Worm (Caenorhabditis elegans) whole organism, young adult: ENCODE results near the gene sprr-1.

Source experiments
- B0035.1 ChIP-seq: sonication (generic microtip); optimal IDR thresholded peaks from 2 replicates; lab custom pipeline; 2016; ENCODE audit warnings: missing genetic modification characterization, mild to moderate bottlenecking, missing compliant biosample characterization, missing genotype, missing genetic modification reagents
- B0336.3 ChIP-seq: fragments of 200-800 bp; sonication (Bioruptor generic); IDR thresholded peaks from 2 replicates; pipeline ENCODE4 v1.3.6; 2022; ENCODE audit warnings: missing genetic modification characterization, missing compliant biosample characterization
- C17E4.6 ChIP-seq: fragments of 200-800 bp; sonication (Bioruptor generic); IDR thresholded peaks from 2 replicates; pipeline ENCODE4 v1.3.6; 2022; ENCODE audit warnings: missing genetic modification reagents, missing genetic modification characterization, missing compliant biosample characterization
- F23B12.7 ChIP-seq: sonication (generic microtip); optimal IDR thresholded peaks from 2 replicates; lab custom pipeline; 2017; ENCODE audit warnings: missing genetic modification characterization, mild to moderate bottlenecking, missing compliant biosample characterization, antibody characterized with exemption, moderate library complexity; ENCODE audit not compliant: insufficient read depth
- F33H1.4 ChIP-seq: fragments of 200-800 bp; sonication (Bioruptor generic); IDR thresholded peaks from 2 replicates; pipeline ENCODE4 v1.3.6; 2022; ENCODE audit warnings: missing genetic modification reagents, missing genetic modification characterization, missing compliant biosample characterization
- F55B11.4 ChIP-seq: sonication (generic microtip); optimal IDR thresholded peaks from 2 replicates; lab custom pipeline; 2016; ENCODE audit warnings: missing compliant biosample characterization, missing genetic modification characterization, borderline replicate concordance; ENCODE audit not compliant: insufficient read depth
- T07F8.4 ChIP-seq: sonication (generic microtip); optimal IDR thresholded peaks from 2 replicates; lab custom pipeline; 2016; ENCODE audit warnings: mild to moderate bottlenecking, missing genetic modification characterization, moderate library complexity, missing compliant biosample characterization
- Y53G8AR.9 ChIP-seq: fragments of 200-800 bp; sonication (Bioruptor generic); conservative IDR thresholded peaks from 2 replicates; pipeline ENCODE4 v1.3.6; 2022; ENCODE audit warnings: missing genetic modification reagents, missing genetic modification characterization, missing compliant biosample characterization
- aptf-3 ChIP-seq: fragments of 200-800 bp; sonication (Bioruptor generic); IDR thresholded peaks from 2 replicates; pipeline ENCODE4 v1.3.6; 2022; ENCODE audit warnings: missing genetic modification characterization, missing compliant biosample characterization
- attf-6 ChIP-seq: fragments of 200-800 bp; sonication (Bioruptor generic); IDR thresholded peaks from 2 replicates; pipeline ENCODE4 v1.3.6; 2022; ENCODE audit warnings: missing genetic modification reagents, missing genetic modification characterization, missing compliant biosample characterization
- cebp-2 ChIP-seq: fragments of 200-800 bp; sonication (Bioruptor generic); IDR thresholded peaks from 2 replicates; pipeline ENCODE4 v1.3.6; 2022; ENCODE audit warnings: missing genetic modification characterization, missing compliant biosample characterization
- ceh-100 ChIP-seq: fragments of 200-800 bp; sonication (Bioruptor generic); IDR thresholded peaks from 2 replicates; pipeline ENCODE4 v1.3.6; 2022; ENCODE audit warnings: missing genetic modification reagents, missing genetic modification characterization, missing compliant biosample characterization
- ceh-79 ChIP-seq: sonication (generic microtip); optimal IDR thresholded peaks from 2 replicates; lab custom pipeline; 2017; ENCODE audit warnings: mild to moderate bottlenecking, missing genetic modification characterization, missing compliant biosample characterization
- chd-7 ChIP-seq: sonication (generic microtip); optimal IDR thresholded peaks from 2 replicates; lab custom pipeline; 2016; ENCODE audit warnings: mild to moderate bottlenecking, missing genetic modification characterization, moderate library complexity, missing compliant biosample characterization
- die-1 ChIP-seq: sonication (generic microtip); optimal IDR thresholded peaks from 2 replicates; lab custom pipeline; 2016; ENCODE audit warnings: missing genotype, mild to moderate bottlenecking, missing genetic modification characterization, missing compliant biosample characterization
- dox-1 ChIP-seq: fragments of 200-800 bp; sonication (Bioruptor generic); IDR thresholded peaks from 2 replicates; pipeline ENCODE4 v1.3.6; 2022; ENCODE audit warnings: missing genetic modification reagents, missing genetic modification characterization, missing compliant biosample characterization
- dpl-1 ChIP-seq: fragments of 150-350 bp; optimal IDR thresholded peaks from 2 replicates; lab custom pipeline; 2014; ENCODE audit warnings: missing biosample characterization, missing genetic modification reagents, missing genetic modification characterization
- efl-1 ChIP-seq: fragments of 150-350 bp; optimal IDR thresholded peaks from 2 replicates; lab custom pipeline; 2014; ENCODE audit warnings: missing biosample characterization, missing genetic modification reagents, missing genetic modification characterization
- egl-18 ChIP-seq: fragments of 200-800 bp; sonication (Bioruptor generic); IDR thresholded peaks from 2 replicates; pipeline ENCODE4 v1.3.6; 2022; ENCODE audit warnings: missing genetic modification reagents, missing genetic modification characterization, missing compliant biosample characterization
- fkh-3 ChIP-seq: sonication (generic microtip); optimal IDR thresholded peaks from 2 replicates; lab custom pipeline; 2016; ENCODE audit warnings: mild to moderate bottlenecking, missing genetic modification characterization, missing compliant biosample characterization
- him-1 ChIP-seq: sonication (generic microtip); optimal IDR thresholded peaks from 2 replicates; lab custom pipeline; 2016; ENCODE audit warnings: missing genotype, missing genetic modification reagents, missing genetic modification characterization, missing compliant biosample characterization
- hlh-12 ChIP-seq: sonication (generic microtip); optimal IDR thresholded peaks from 2 replicates; lab custom pipeline; 2016; ENCODE audit warnings: missing genetic modification characterization, missing compliant biosample characterization
- hmg-1.2 ChIP-seq: fragments of 200-800 bp; sonication (Bioruptor generic); IDR thresholded peaks from 2 replicates; pipeline ENCODE4 v1.3.6; 2022; ENCODE audit warnings: missing genetic modification reagents, missing genetic modification characterization, missing compliant biosample characterization
- let-607 ChIP-seq, 2 experiments: fragments of 200-800 bp in 1 of 2; sonication (Bioruptor generic) in 1 of 2; sonication (generic microtip) in 1 of 2; optimal IDR thresholded peaks; 2 replicates each; lab custom pipeline; 2016 to 2018; ENCODE audit warnings: mild to moderate bottlenecking in 2 of 2, missing compliant biosample characterization in 2 of 2, missing genetic modification characterization in 2 of 2, moderate library complexity in 2 of 2, missing genotype in 1 of 2
- lin-26 ChIP-seq: fragments of 200-800 bp; sonication (Bioruptor generic); IDR thresholded peaks from 2 replicates; pipeline ENCODE4 v1.3.6; 2022; ENCODE audit warnings: missing genetic modification reagents, missing genetic modification characterization, missing compliant biosample characterization
- lin-54 ChIP-seq: fragments of 200-800 bp; sonication (Bioruptor generic); optimal IDR thresholded peaks from 2 replicates; lab custom pipeline; 2018; ENCODE audit warnings: mild to moderate bottlenecking, missing genetic modification characterization, missing compliant biosample characterization
- lsy-27 ChIP-seq: sonication (generic microtip); optimal IDR thresholded peaks from 2 replicates; lab custom pipeline; 2017; ENCODE audit warnings: missing genetic modification characterization, mild to moderate bottlenecking, missing compliant biosample characterization, antibody characterized with exemption, missing genotype, borderline replicate concordance; ENCODE audit not compliant: insufficient read depth
- madf-8 ChIP-seq: fragments of 200-800 bp; sonication (Bioruptor generic); conservative IDR thresholded peaks from 2 replicates; pipeline ENCODE4 v1.3.6; 2022; ENCODE audit warnings: missing genetic modification reagents, missing genetic modification characterization, missing compliant biosample characterization
- nfya-1 ChIP-seq: sonication (generic microtip); optimal IDR thresholded peaks from 2 replicates; lab custom pipeline; 2017; ENCODE audit warnings: antibody characterized with exemption, missing compliant biosample characterization, missing genetic modification characterization, borderline replicate concordance; ENCODE audit not compliant: insufficient read depth
- nfyb-1 ChIP-seq: fragments of 200-800 bp; sonication (Bioruptor generic); IDR thresholded peaks from 2 replicates; pipeline ENCODE4 v1.3.6; 2022; ENCODE audit warnings: missing genetic modification reagents, missing genetic modification characterization, missing compliant biosample characterization
- pbrm-1 ChIP-seq: fragments of 200-800 bp; sonication (Bioruptor generic); IDR thresholded peaks from 2 replicates; pipeline ENCODE4 v1.3.6; 2022; ENCODE audit warnings: missing genetic modification reagents, missing genetic modification characterization, missing compliant biosample characterization
- rcor-1 ChIP-seq: fragments of 200-800 bp; sonication (Bioruptor generic); IDR thresholded peaks from 2 replicates; pipeline ENCODE4 v1.3.6; 2022; ENCODE audit warnings: missing genetic modification reagents, missing genetic modification characterization, missing compliant biosample characterization
- sdz-38 ChIP-seq: sonication (generic microtip); optimal IDR thresholded peaks from 2 replicates; lab custom pipeline; 2016; ENCODE audit warnings: missing genotype, missing genetic modification characterization, missing compliant biosample characterization
- snpc-4 ChIP-seq, 5 experiments: fragments of 150-350 bp in 1 of 5; sonication (generic microtip) in 4 of 5; optimal IDR thresholded peaks; 2 replicates each; lab custom pipeline; 2014 to 2018; ENCODE audit warnings: missing genetic modification characterization in 5 of 5, missing biosample characterization in 3 of 5, antibody characterized with exemption in 2 of 5, mild to moderate bottlenecking in 2 of 5, missing compliant biosample characterization in 2 of 5, missing genotype in 2 of 5, moderate library complexity in 2 of 5, missing genetic modification reagents in 1 of 5
- somi-1 ChIP-seq: fragments of 200-800 bp; sonication (Bioruptor generic); optimal IDR thresholded peaks from 2 replicates; lab custom pipeline; 2018; ENCODE audit warnings: mild to moderate bottlenecking, missing genetic modification characterization, missing compliant biosample characterization
- tbx-9 ChIP-seq: sonication (generic microtip); optimal IDR thresholded peaks from 2 replicates; lab custom pipeline; 2016; ENCODE audit warnings: borderline replicate concordance, missing genetic modification characterization, inconsistent platforms, missing compliant biosample characterization
- tlf-1 ChIP-seq: fragments of 200-800 bp; sonication (Bioruptor generic); optimal IDR thresholded peaks from 2 replicates; lab custom pipeline; 2018; ENCODE audit warnings: mild to moderate bottlenecking, missing genetic modification characterization, missing compliant biosample characterization
- xnd-1 ChIP-seq: sonication (generic microtip); optimal IDR thresholded peaks from 2 replicates; lab custom pipeline; 2016; ENCODE audit warnings: missing genotype, missing genetic modification reagents, missing genetic modification characterization, missing compliant biosample characterization
- zim-3 ChIP-seq: sonication (generic microtip); optimal IDR thresholded peaks from 2 replicates; lab custom pipeline; 2017; ENCODE audit warnings: mild to moderate bottlenecking, missing genetic modification characterization, moderate library complexity, missing compliant biosample characterization

The sprr-1 gene

DNA sequence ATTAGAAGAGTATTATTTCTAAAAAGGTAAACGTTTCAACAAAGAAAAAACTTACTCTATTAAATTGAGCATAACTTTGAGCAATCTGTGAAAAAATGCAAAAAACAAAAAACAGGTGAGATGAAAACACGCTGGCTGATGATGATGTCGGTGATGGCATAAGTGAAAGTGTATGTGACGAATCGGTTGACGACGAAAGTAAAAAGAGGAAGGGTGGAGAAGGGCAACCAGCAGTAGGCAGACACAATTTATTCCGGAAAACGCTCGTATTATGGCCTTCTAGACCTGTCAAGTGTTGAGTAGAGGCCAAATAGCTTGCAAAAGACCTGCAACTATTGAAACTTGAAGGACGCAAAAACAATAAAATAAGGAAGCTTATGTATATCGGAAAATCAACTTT is 38.2 kb upstream of the sprr-1 start, which contains the start of gene nas-13:
Gene nas-13 (minus strand): TSS at position 323 of the 400 bp plus-strand sequence.
- TF ChIP-seq ceh-79 (tag; lab: Kevin White, UChicago), result no peak
- no peak for TF ChIP-seq hlh-12
- no peak for TF ChIP-seq die-1
- no peak for TF ChIP-seq attf-6 (GFP tag; lab: Robert Waterston, UW)
- no peak for TF ChIP-seq ceh-100 (GFP tag; lab: Robert Waterston, UW)
- TF ChIP-seq egl-18 (GFP tag; lab: Robert Waterston, UW), result no peak
- TF ChIP-seq rcor-1 (GFP tag; lab: Robert Waterston, UW), result no peak
- no peak for TF ChIP-seq F55B11.4 (tag; lab: Kevin White, UChicago)
- no peak for TF ChIP-seq let-607 (tag; optimal IDR thresholded peaks at IDR 0.05; lab: Kevin White, UChicago)
- no peak for TF ChIP-seq B0336.3 (GFP tag; lab: Robert Waterston, UW)
- no peak for TF ChIP-seq fkh-3 (tag; lab: Kevin White, UChicago)
- TF ChIP-seq C17E4.6 (GFP tag; lab: Robert Waterston, UW), result no peak
- TF ChIP-seq lin-54 (GFP tag; lab: Kevin White, UChicago), result no peak
- TF ChIP-seq xnd-1 (tag; lab: Kevin White, UChicago), result no peak
- no peak for TF ChIP-seq him-1 (tag; lab: Kevin White, UChicago)
- TF ChIP-seq madf-8 (GFP tag; lab: Robert Waterston, UW), result no peak
- no peak for TF ChIP-seq zim-3 (tag; lab: Kevin White, UChicago)
- no peak for TF ChIP-seq F33H1.4 (GFP tag; lab: Robert Waterston, UW)
- no peak for TF ChIP-seq cebp-2 (GFP tag; lab: Robert Waterston, UW)

DNA sequence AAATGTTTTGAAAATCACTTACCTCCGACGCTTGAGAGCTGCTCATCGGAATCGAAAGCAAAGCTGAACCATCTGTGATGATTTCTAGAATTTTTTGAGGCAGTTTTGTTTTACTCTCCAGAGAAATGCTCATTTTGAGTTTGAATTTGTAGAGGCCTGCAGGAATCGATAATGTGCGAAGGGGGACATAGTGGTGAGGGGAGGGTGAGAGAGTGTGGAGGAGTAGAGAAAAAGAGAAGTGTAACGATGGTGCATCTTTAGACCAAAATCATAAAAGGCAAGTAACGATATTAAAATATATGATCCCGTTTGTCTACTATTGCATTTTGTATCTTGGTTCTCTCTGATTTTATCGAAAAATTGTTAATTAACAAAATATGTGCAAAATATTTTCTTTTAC is 35.1 kb upstream of the sprr-1 start, which contains the start of gene blos-8:
Gene blos-8 (minus strand): TSS at position 216 of the 400 bp plus-strand sequence.
- no peak for TF ChIP-seq Y53G8AR.9 (GFP tag; lab: Robert Waterston, UW)
- TF ChIP-seq somi-1 (GFP tag; lab: Kevin White, UChicago), result no peak
- TF ChIP-seq tlf-1 (GFP tag; lab: Kevin White, UChicago), result no peak
- no peak for TF ChIP-seq nfyb-1 (GFP tag; lab: Robert Waterston, UW)
- TF ChIP-seq, all 124 proteins: peak for 0

DNA sequence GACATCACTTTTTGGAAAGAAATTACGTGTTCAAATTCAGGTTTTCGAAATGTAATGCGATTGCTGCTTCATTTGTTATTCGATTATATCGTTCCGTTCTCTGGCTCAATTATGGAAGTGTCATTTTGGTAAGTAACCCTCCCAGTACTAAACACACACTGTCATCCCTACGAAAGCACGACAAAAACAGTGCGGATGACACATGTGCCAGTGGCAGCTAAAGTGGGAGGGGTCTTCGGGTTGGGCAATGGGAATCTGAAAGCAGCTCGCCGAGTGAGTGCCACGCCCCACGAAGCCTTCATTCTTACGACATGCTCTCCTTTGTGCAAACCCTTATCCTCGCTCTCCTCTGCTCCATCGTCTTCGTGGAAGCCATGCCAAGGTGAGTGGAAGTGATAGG is 32.6 kb upstream of the sprr-1 start, which contains the start of gene flp-32:
Gene flp-32 (plus strand): TSS at position 301 of the 400 bp plus-strand sequence.
- TF ChIP-seq Y53G8AR.9 (GFP tag; lab: Robert Waterston, UW) (no peak), zim-3 (tag; lab: Kevin White, UChicago) (no peak), aptf-3 (GFP tag; lab: Robert Waterston, UW) (no peak), dox-1 (GFP tag; lab: Robert Waterston, UW) (no peak), lsy-27 (tag; lab: Kevin White, UChicago) (no peak), B0035.1 (tag; lab: Kevin White, UChicago) (no peak), chd-7 (tag; lab: Kevin White, UChicago) (no peak)

DNA sequence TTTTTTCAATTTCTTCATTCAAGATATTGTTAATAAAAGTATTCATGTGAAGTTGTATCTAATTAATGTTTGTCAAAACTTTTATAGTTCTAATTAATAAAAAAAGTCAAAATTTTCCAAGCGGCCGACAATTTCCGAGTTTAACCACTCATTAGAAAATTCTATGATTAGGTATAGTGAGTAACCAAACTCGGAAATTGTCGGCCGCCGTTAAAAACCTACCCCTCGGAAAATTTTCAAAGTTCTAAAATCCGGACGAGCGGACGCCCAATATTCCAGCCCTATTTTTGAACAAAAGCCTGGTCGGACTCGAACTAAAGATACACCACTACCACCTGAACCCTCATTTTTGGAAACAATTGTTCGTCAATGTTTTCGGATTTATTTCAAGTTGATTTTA is 31.2 kb upstream of the sprr-1 start:
- TF ChIP-seq snpc-4 (GFP tag; optimal IDR thresholded peaks at IDR 0.05; lab: Kevin White, UChicago) (peak; percentile 3), snpc-4 (tag; optimal IDR thresholded peaks at IDR 0.05; lab: Kevin White, UChicago) (peak in 3 of 4 experiments; percentile 11 to 87 (median 82)), lin-26 (GFP tag; lab: Robert Waterston, UW) (no peak), F23B12.7 (tag; lab: Kevin White, UChicago) (no peak), efl-1 (GFP tag; lab: Kevin White, UChicago) (no peak), chd-7 (tag; lab: Kevin White, UChicago) (no peak), hmg-1.2 (GFP tag; lab: Robert Waterston, UW) (peak; percentile 30; the same call in 1 of the 2 replicates), tbx-9 (tag; lab: Kevin White, UChicago) (no peak), sdz-38 (tag; lab: Kevin White, UChicago) (no peak), dpl-1 (GFP tag; lab: Kevin White, UChicago) (no peak), pbrm-1 (GFP tag; lab: Robert Waterston, UW) (no peak), T07F8.4 (tag; lab: Kevin White, UChicago) (no peak), lsy-27 (tag; lab: Kevin White, UChicago) (no peak), nfya-1 (tag; lab: Kevin White, UChicago) (no peak)
